Fruit fly (Drosophila melanogaster) whole organism, embryonic: ENCODE results near the gene CG32452.

Source experiments
- Atf3 ChIP-seq: fragments of 200-800 bp; sonication (Bioruptor generic); optimal IDR thresholded peaks from 3 replicates; lab custom pipeline; 2016; ENCODE audit warnings: missing biosample characterization, missing genetic modification characterization
- Awh ChIP-seq: fragments of 200-800 bp; sonication (Bioruptor generic); IDR thresholded peaks from 2 replicates; pipeline ENCODE4, ENCODE4 v1.3.6; 2022; ENCODE audit warnings: missing biosample characterization, missing genetic modification characterization
- B-H2 ChIP-seq: fragments of 200-800 bp; sonication (Bioruptor generic); optimal IDR thresholded peaks from 2 replicates; lab custom pipeline; 2018; ENCODE audit warnings: missing biosample characterization, mild to moderate bottlenecking, missing genetic modification characterization
- CG10267 ChIP-seq: fragments of 200-800 bp; sonication (Bioruptor generic); optimal IDR thresholded peaks from 2 replicates; lab custom pipeline; 2018; ENCODE audit warnings: missing biosample characterization, mild to moderate bottlenecking, missing genetic modification characterization, moderate library complexity
- CG10565 ChIP-seq: fragments of 200-800 bp; sonication (Bioruptor generic); optimal IDR thresholded peaks from 3 replicates; lab custom pipeline; 2016; ENCODE audit warnings: missing biosample characterization, mild to moderate bottlenecking, missing genetic modification characterization
- CG12236 ChIP-seq: fragments of 200-800 bp; sonication (Bioruptor generic); optimal IDR thresholded peaks from 2 replicates; lab custom pipeline; 2016; ENCODE audit warnings: missing biosample characterization, missing genetic modification characterization
- CG13624 ChIP-seq: fragments of 200-800 bp; sonication (Bioruptor generic); optimal IDR thresholded peaks from 2 replicates; lab custom pipeline; 2016; ENCODE audit warnings: missing biosample characterization, missing genetic modification characterization
- CG14710 ChIP-seq: fragments of 200-800 bp; sonication (Bioruptor generic); optimal IDR thresholded peaks from 3 replicates; lab custom pipeline; 2019; ENCODE audit warnings: missing biosample characterization, mild to moderate bottlenecking, missing genetic modification characterization, moderate library complexity
- CG15696 ChIP-seq: fragments of 200-800 bp; sonication (Bioruptor generic); optimal IDR thresholded peaks from 2 replicates; lab custom pipeline; 2019; ENCODE audit warnings: missing biosample characterization, mild to moderate bottlenecking, missing genetic modification characterization, moderate library complexity
- CG16863 ChIP-seq: fragments of 200-800 bp; sonication (Bioruptor generic); optimal IDR thresholded peaks from 3 replicates; lab custom pipeline; 2016; ENCODE audit warnings: missing biosample characterization, missing genetic modification characterization
- CG17361 ChIP-seq: fragments of 200-800 bp; sonication (Bioruptor generic); IDR thresholded peaks from 3 replicates; pipeline ENCODE4 v1.3.6; 2022; ENCODE audit warnings: missing biosample characterization, missing genetic modification characterization
- CG17568 ChIP-seq: fragments of 200-800 bp; sonication (Bioruptor generic); optimal IDR thresholded peaks from 2 replicates; lab custom pipeline; 2018; ENCODE audit warnings: missing biosample characterization, mild to moderate bottlenecking, missing genetic modification characterization, moderate library complexity
- CG18011 ChIP-seq: fragments of 200-800 bp; sonication (Bioruptor generic); optimal IDR thresholded peaks from 2 replicates; lab custom pipeline; 2017; ENCODE audit warnings: missing biosample characterization, missing genetic modification characterization, mild to moderate bottlenecking, moderate library complexity, missing genotype
- CG18764 ChIP-seq: fragments of 200-800 bp; sonication (Bioruptor generic); optimal IDR thresholded peaks from 3 replicates; lab custom pipeline; 2016; ENCODE audit warnings: missing biosample characterization, missing genetic modification characterization
- CG2889 ChIP-seq: fragments of 200-800 bp; sonication (Bioruptor generic); IDR thresholded peaks from 3 replicates; pipeline ENCODE4 v1.3.6; 2022; ENCODE audit warnings: missing biosample characterization, missing genetic modification characterization
- CG33213 ChIP-seq: fragments of 200-800 bp; sonication (Bioruptor generic); optimal IDR thresholded peaks from 3 replicates; lab custom pipeline; 2016; ENCODE audit warnings: missing biosample characterization, missing genetic modification characterization
- CG3838 ChIP-seq: fragments of 200-800 bp; sonication (Bioruptor generic); optimal IDR thresholded peaks from 3 replicates; lab custom pipeline; 2016; ENCODE audit warnings: missing biosample characterization, missing genetic modification characterization
- CG5953 ChIP-seq: fragments of 200-800 bp; sonication (Bioruptor generic); IDR thresholded peaks from 2 replicates; pipeline ENCODE4 v1.3.6; 2022; ENCODE audit warnings: missing biosample characterization, missing genetic modification characterization
- CG9797 ChIP-seq: fragments of 200-800 bp; sonication (Bioruptor generic); optimal IDR thresholded peaks from 3 replicates; lab custom pipeline; 2018; ENCODE audit warnings: missing biosample characterization, mild to moderate bottlenecking, missing genetic modification characterization
- Camta ChIP-seq: fragments of 200-800 bp; sonication (Bioruptor generic); optimal IDR thresholded peaks from 2 replicates; lab custom pipeline; 2016; ENCODE audit warnings: missing biosample characterization, missing genetic modification characterization
- D19A ChIP-seq: fragments of 200-800 bp; optimal IDR thresholded peaks from 3 replicates; lab custom pipeline; 2019; ENCODE audit warnings: missing biosample characterization, mild to moderate bottlenecking, missing genetic modification characterization, moderate library complexity
- Drgx ChIP-seq: fragments of 200-800 bp; sonication (Bioruptor generic); IDR thresholded peaks from 2 replicates; pipeline ENCODE4 v1.3.6; 2022; ENCODE audit warnings: missing biosample characterization, missing genetic modification characterization
- Fer1 ChIP-seq: fragments of 200-800 bp; sonication (Bioruptor generic); optimal IDR thresholded peaks from 2 replicates; lab custom pipeline; 2017; ENCODE audit warnings: missing biosample characterization, mild to moderate bottlenecking, missing genetic modification characterization
- HHEX ChIP-seq: fragments of 200-800 bp; sonication (Bioruptor generic); optimal IDR thresholded peaks from 3 replicates; lab custom pipeline; 2017; ENCODE audit warnings: missing biosample characterization, mild to moderate bottlenecking, missing genetic modification characterization, missing genetic modification reagents
- HLH3B ChIP-seq: fragments of 200-800 bp; sonication (Bioruptor generic); IDR thresholded peaks from 2 replicates; pipeline ENCODE4 v1.3.6; 2022; ENCODE audit warnings: missing biosample characterization, missing genetic modification characterization
- Hr39 ChIP-seq: fragments of >200 bp; optimal IDR thresholded peaks from 2 replicates; lab custom pipeline; 2017
- Lpt ChIP-seq: fragments of >200 bp; optimal IDR thresholded peaks from 2 replicates; lab custom pipeline; 2018; ENCODE audit warnings: missing biosample characterization, missing genetic modification characterization
- Myb ChIP-seq: fragments of 200-800 bp; sonication (Bioruptor generic); optimal IDR thresholded peaks from 2 replicates; lab custom pipeline; 2016; ENCODE audit warnings: missing biosample characterization, missing genetic modification characterization
- NC2α ChIP-seq: fragments of 200-800 bp; sonication (Bioruptor generic); optimal IDR thresholded peaks from 2 replicates; lab custom pipeline; 2016; ENCODE audit warnings: missing biosample characterization, missing genetic modification characterization
- Neu2 ChIP-seq: fragments of 200-800 bp; sonication (Bioruptor generic); optimal IDR thresholded peaks from 3 replicates; lab custom pipeline; 2016; ENCODE audit warnings: missing biosample characterization, missing genetic modification characterization, borderline replicate concordance
- Nf-YA ChIP-seq: fragments of 200-800 bp; sonication (Bioruptor generic); IDR thresholded peaks from 2 replicates; pipeline ENCODE4 v1.3.6; 2022; ENCODE audit warnings: missing biosample characterization, missing genetic modification characterization
- Optix ChIP-seq: fragments of 200-800 bp; sonication (Bioruptor generic); IDR thresholded peaks from 3 replicates; pipeline ENCODE4 v1.3.6; 2022; ENCODE audit warnings: missing biosample characterization, missing genetic modification characterization
- cad ChIP-seq: fragments of >200 bp; optimal IDR thresholded peaks from 2 replicates; lab custom pipeline; 2017; ENCODE audit warnings: missing biosample characterization, missing genetic modification characterization
- chn ChIP-seq: fragments of 200-800 bp; sonication (Bioruptor generic); optimal IDR thresholded peaks from 2 replicates; lab custom pipeline; 2016; ENCODE audit warnings: missing biosample characterization, missing genetic modification characterization
- dpn ChIP-seq, 2 experiments: fragments of 200-800 bp; sonication (Bioruptor generic); optimal IDR thresholded peaks; 3 replicates each; lab custom pipeline; 2016; ENCODE audit warnings: missing biosample characterization in 2 of 2, missing genetic modification characterization in 2 of 2
- exex ChIP-seq: fragments of 200-800 bp; sonication (Bioruptor generic); optimal IDR thresholded peaks from 4 replicates; lab custom pipeline; 2018; ENCODE audit warnings: missing biosample characterization, mild to moderate bottlenecking, missing genetic modification characterization, moderate library complexity
- fd102C ChIP-seq: fragments of 200-800 bp; sonication (Bioruptor generic); optimal IDR thresholded peaks from 2 replicates; lab custom pipeline; 2018; ENCODE audit warnings: missing biosample characterization, mild to moderate bottlenecking, missing genetic modification characterization, moderate library complexity
- fd96Cb ChIP-seq: fragments of 200-800 bp; sonication (Bioruptor generic); optimal IDR thresholded peaks from 2 replicates; lab custom pipeline; 2018; ENCODE audit warnings: missing biosample characterization, mild to moderate bottlenecking, missing genetic modification characterization, moderate library complexity
- ftz-f1 ChIP-seq: fragments of 200-800 bp; sonication (Bioruptor generic); optimal IDR thresholded peaks from 2 replicates; lab custom pipeline; 2016; ENCODE audit warnings: missing biosample characterization, missing genetic modification characterization
- gcm2 ChIP-seq: fragments of 200-800 bp; sonication (Bioruptor generic); optimal IDR thresholded peaks from 2 replicates; lab custom pipeline; 2016; ENCODE audit warnings: missing biosample characterization, missing genetic modification characterization
- gt ChIP-seq: fragments of 200-800 bp; sonication (Bioruptor generic); IDR thresholded peaks from 2 replicates; pipeline ENCODE4 v1.3.6; 2022; ENCODE audit warnings: missing biosample characterization, missing genetic modification characterization
- hb ChIP-seq: fragments of 200-800 bp; sonication (Bioruptor generic); IDR thresholded peaks from 3 replicates; pipeline ENCODE4 v1.3.6; 2022; ENCODE audit warnings: missing biosample characterization, missing genetic modification characterization; ENCODE audit not compliant: partially characterized antibody
- klu ChIP-seq: fragments of 200-800 bp; sonication (Bioruptor generic); IDR thresholded peaks from 2 replicates; pipeline ENCODE4 v1.3.6; 2022; ENCODE audit warnings: missing biosample characterization, missing genetic modification characterization
- lab ChIP-seq: fragments of 200-800 bp; sonication (Bioruptor generic); optimal IDR thresholded peaks from 3 replicates; lab custom pipeline; 2017; ENCODE audit warnings: missing biosample characterization, missing genetic modification characterization, mild to moderate bottlenecking, moderate library complexity, missing genetic modification reagents
- lilli ChIP-seq: fragments of 200-800 bp; sonication (Bioruptor generic); optimal IDR thresholded peaks from 3 replicates; lab custom pipeline; 2016; ENCODE audit warnings: missing biosample characterization, missing genetic modification characterization
- onecut ChIP-seq: fragments of 200-800 bp; sonication (Bioruptor generic); IDR thresholded peaks from 2 replicates; pipeline ENCODE4 v1.3.6; 2022; ENCODE audit warnings: missing biosample characterization, missing genetic modification characterization
- seq ChIP-seq: fragments of 200-800 bp; sonication (Bioruptor generic); IDR thresholded peaks from 2 replicates; pipeline ENCODE4 v1.3.6; 2022; ENCODE audit warnings: missing biosample characterization, missing genetic modification characterization
- stwl ChIP-seq: fragments of 200-800 bp; sonication (Bioruptor generic); optimal IDR thresholded peaks from 3 replicates; lab custom pipeline; 2018; ENCODE audit warnings: missing biosample characterization, mild to moderate bottlenecking, missing genetic modification characterization, moderate library complexity
- usp ChIP-seq: fragments of >200 bp; optimal IDR thresholded peaks from 2 replicates; lab custom pipeline; 2017; ENCODE audit warnings: missing biosample characterization, missing genetic modification characterization
- zfh1 ChIP-seq: fragments of 200-800 bp; sonication (Bioruptor generic); IDR thresholded peaks from 3 replicates; pipeline ENCODE4 v1.3.6; 2022; ENCODE audit warnings: missing biosample characterization, missing genetic modification characterization

CG32452 gene

dm6 chr3L:22741389-22742120 lies 24.0 kb downstream of the CG32452 start, which contains the start of gene CG7369 (continued):
- no peak for TF ChIP-seq Neu2 (GFP tag; lab: Kevin White, UChicago)
- peak; percentile 16 for TF ChIP-seq CG12236 (GFP tag; lab: Kevin White, UChicago)
- TF ChIP-seq Myb, result peak; percentile 62
- TF ChIP-seq gcm2, result peak; percentile 70
- peak; percentile 61; the same call in 1 of the 2 replicates for TF ChIP-seq HLH3B (GFP tag; lab: Robert Waterston, UW)
- peak; percentile 87 for TF ChIP-seq CG14710 (tag; lab: Kevin White, UChicago)
- peak; percentile 83 for TF ChIP-seq lab
- TF ChIP-seq zfh1 (GFP tag; lab: Robert Waterston, UW), result peak; percentile 47; the same call in 2 of the 3 replicates
- no peak for TF ChIP-seq CG10565 (GFP tag; lab: Kevin White, UChicago)
- peak; percentile 67 for TF ChIP-seq fd96Cb (tag; lab: Kevin White, UChicago)
- peak; percentile 51; the same call in 1 of the 2 replicates for TF ChIP-seq gt
- TF ChIP-seq onecut (GFP tag; lab: Robert Waterston, UW), result peak; percentile 74
- peak; percentile 64; the same call in 1 of the 2 replicates for TF ChIP-seq klu
- TF ChIP-seq hb, result peak; percentile 44; the same call in 2 of the 3 replicates
- no peak for TF ChIP-seq fd102C (GFP tag; lab: Kevin White, UChicago)
- TF ChIP-seq Nf-YA (GFP tag; lab: Robert Waterston, UW), result 0 out of 2 replicates have a peak, but pooled peaks have one; percentile 34
- peak; percentile 29 for TF ChIP-seq CG3838 (GFP tag; lab: Kevin White, UChicago)
- peak; percentile 63 for TF ChIP-seq CG15696
- TF ChIP-seq Hr39 (lab: Kevin White, UChicago), result peak; percentile 58
- peak; percentile 45; the same call in 1 of the 2 replicates for TF ChIP-seq Awh (GFP tag; lab: Robert Waterston, UW)
- TF ChIP-seq CG13624 (GFP tag; lab: Kevin White, UChicago), result peak; percentile 82
- peak; percentile 72 for TF ChIP-seq Atf3 (GFP tag; lab: Kevin White, UChicago)
- TF ChIP-seq CG16863 (GFP tag; lab: Kevin White, UChicago), result peak; percentile 63
- peak; percentile 69 for TF ChIP-seq Drgx
- TF ChIP-seq lilli (GFP tag; lab: Kevin White, UChicago), result peak; percentile 92
- peak; percentile 81 for TF ChIP-seq chn (GFP tag; lab: Kevin White, UChicago)
- TF ChIP-seq Optix (GFP tag; lab: Robert Waterston, UW), result peak; percentile 68
- peak; percentile 29 for TF ChIP-seq exex
- peak; percentile 36 for TF ChIP-seq Camta (GFP tag; lab: Kevin White, UChicago)
- peak; percentile 93 for TF ChIP-seq CG17361 (GFP tag; lab: Robert Waterston, UW)
- TF ChIP-seq stwl (tag; lab: Kevin White, UChicago), result peak; percentile 74
- no peak for TF ChIP-seq NC2α (GFP tag; lab: Kevin White, UChicago)
- peak; percentile 34; the same call in 1 of the 2 replicates for TF ChIP-seq CG5953 (GFP tag; lab: Robert Waterston, UW)
- no peak for TF ChIP-seq usp
- TF ChIP-seq CG18011, result peak; percentile 79
- TF ChIP-seq CG2889, result peak; percentile 70; the same call in 1 of the 3 replicates
- TF ChIP-seq seq, result peak; percentile 62
- TF ChIP-seq Fer1 (GFP tag; lab: Kevin White, UChicago), result peak; percentile 80
- TF ChIP-seq HHEX (GFP tag; lab: Kevin White, UChicago), result peak; percentile 80
- peak; percentile 34 for TF ChIP-seq ftz-f1 (GFP tag; lab: Kevin White, UChicago)
- no peak for TF ChIP-seq CG17568 (GFP tag; lab: Kevin White, UChicago)
- TF ChIP-seq CG9797 (GFP tag; lab: Kevin White, UChicago), result peak; percentile 54
- no peak for TF ChIP-seq Lpt
- TF ChIP-seq CG18764, result peak; percentile 83
- peak; percentile 57 for TF ChIP-seq D19A
- TF ChIP-seq dpn (GFP tag; optimal IDR thresholded peaks at IDR 0.05; lab: Kevin White, UChicago), result peak; percentile 83 to 88
- peak; percentile 75 for TF ChIP-seq CG33213 (GFP tag; lab: Kevin White, UChicago)
- peak; percentile 85 for TF ChIP-seq B-H2 (GFP tag; lab: Kevin White, UChicago)
- no peak for TF ChIP-seq cad (GFP tag; lab: Kevin White, UChicago)
- peak; percentile 100 for TF ChIP-seq CG10267 (tag; lab: Kevin White, UChicago)
